Fruit fly (Drosophila melanogaster): ENCODE data around the gene CG9265.
A peak's percentile ranks its signal among the peaks of the same experiment; 100 is the strongest.

Gene CG9265

dm6 chr2L:21052783-21053463 is 18.4 kb downstream of the CG9265 start, which contains the start of gene Itgbn (continued):
- no peak for TF ChIP-seq CG10431 (GFP tag; optimal IDR thresholded peaks at IDR 0.05)
- TF ChIP-seq CG10979 (tag; optimal IDR thresholded peaks at IDR 0.05) = no peak
- no peak for TF ChIP-seq CTCF (GFP tag; optimal IDR thresholded peaks at IDR 0.05)
- no peak for TF ChIP-seq Poxn (GFP tag; IDR thresholded peaks at IDR 0.05)
- no peak for TF ChIP-seq ind (GFP tag; optimal IDR thresholded peaks at IDR 0.05)
- TF ChIP-seq CG1832 (GFP tag; optimal IDR thresholded peaks at IDR 0.05) = peak; percentile 44
- no peak for TF ChIP-seq CG7556 (GFP tag; optimal IDR thresholded peaks at IDR 0.05)
- TF ChIP-seq CoRest (tag; optimal IDR thresholded peaks at IDR 0.05) = no peak
- 0 out of 2 replicates have a peak, but pooled peaks have one; percentile 35 for TF ChIP-seq CG10321 (GFP tag; IDR thresholded peaks at IDR 0.05)
- peak; percentile 29 for TF ChIP-seq sqz (GFP tag; optimal IDR thresholded peaks at IDR 0.05)
- peak; percentile 30; the same call in 1 of the 2 replicates for TF ChIP-seq GATAe (GFP tag; conservative IDR thresholded peaks at IDR 0.05)
- TF ChIP-seq CG15073 (GFP tag; optimal IDR thresholded peaks at IDR 0.05) = no peak
- TF ChIP-seq gro (GFP tag; optimal IDR thresholded peaks at IDR 0.05) = peak; percentile 20
- no peak for TF ChIP-seq CG17612 (GFP tag; IDR thresholded peaks at IDR 0.05)
- no peak for TF ChIP-seq Kr (GFP tag; optimal IDR thresholded peaks at IDR 0.05)
- no peak for TF ChIP-seq CG31441 (GFP tag; IDR thresholded peaks at IDR 0.05)
- no peak for TF ChIP-seq fu2 (GFP tag; optimal IDR thresholded peaks at IDR 0.05)
- TF ChIP-seq zen (tag; optimal IDR thresholded peaks at IDR 0.05) = peak; percentile 3
- no peak for TF ChIP-seq HLH3B (GFP tag; IDR thresholded peaks at IDR 0.05)
- no peak for TF ChIP-seq Hey (tag; optimal IDR thresholded peaks at IDR 0.05)
- 0 out of 2 replicates have a peak, but pooled peaks have one; percentile 6 for TF ChIP-seq amos (GFP tag; IDR thresholded peaks at IDR 0.05; ENCODE audit: partially characterized antibody)
- TF ChIP-seq aop (GFP tag; IDR thresholded peaks at IDR 0.05) = no peak
- no peak for TF ChIP-seq CG15601 (tag; optimal IDR thresholded peaks at IDR 0.05)
- peak; percentile 28 for TF ChIP-seq tll (GFP tag; optimal IDR thresholded peaks at IDR 0.05)
- TF ChIP-seq CG7928 (GFP tag; optimal IDR thresholded peaks at IDR 0.05) = no peak
- no peak for TF ChIP-seq CG10959 (GFP tag; IDR thresholded peaks at IDR 0.05)
- no peak for TF ChIP-seq MTF-1 (GFP tag; optimal IDR thresholded peaks at IDR 0.05; ENCODE audit: borderline replicate concordance)
- TF ChIP-seq dm (GFP tag; optimal IDR thresholded peaks at IDR 0.05) = no peak
- no peak for TF ChIP-seq CG43689 (GFP tag; IDR thresholded peaks at IDR 0.05)
- no peak for TF ChIP-seq Dip3 (GFP tag; optimal IDR thresholded peaks at IDR 0.05)

- peak; percentile 17 for TF ChIP-seq Ssrp (tag; optimal IDR thresholded peaks at IDR 0.05)
- peak; percentile 26 for TF ChIP-seq CG8089 (GFP tag; optimal IDR thresholded peaks at IDR 0.05)
- TF ChIP-seq CG34422 (GFP tag; IDR thresholded peaks at IDR 0.05) = peak; percentile 60; the same call in 1 of the 3 replicates
- TF ChIP-seq Rfx (GFP tag; IDR thresholded peaks at IDR 0.05) = peak; percentile 20; the same call in 1 of the 2 replicates
- TF ChIP-seq CG17186 (GFP tag; optimal IDR thresholded peaks at IDR 0.05) = peak; percentile 36
- TF ChIP-seq CrebB (tag; optimal IDR thresholded peaks at IDR 0.05) = no peak
- no peak for TF ChIP-seq Dek (tag; optimal IDR thresholded peaks at IDR 0.05)
- TF ChIP-seq sens (GFP tag) = peak; percentile 81
- 0 out of 3 replicates have a peak, but pooled peaks have one; percentile 26 for TF ChIP-seq Dbx (GFP tag; IDR thresholded peaks at IDR 0.05)
- no peak for TF ChIP-seq CG14014 (GFP tag; IDR thresholded peaks at IDR 0.05)
- peak; percentile 91 for TF ChIP-seq chm (GFP tag; IDR thresholded peaks at IDR 0.05)
- TF ChIP-seq usp (GFP tag; optimal IDR thresholded peaks at IDR 0.05) = no peak
- TF ChIP-seq ato (GFP tag; IDR thresholded peaks at IDR 0.05; ENCODE audit: partially characterized antibody) = 0 out of 2 replicates have a peak, but pooled peaks have one; percentile 39
- peak; percentile 54 for TF ChIP-seq HmgZ (tag; optimal IDR thresholded peaks at IDR 0.05)
- 0 out of 2 replicates have a peak, but pooled peaks have one; percentile 21 for TF ChIP-seq CG17328 (GFP tag; IDR thresholded peaks at IDR 0.05)
- TF ChIP-seq CG14441 (GFP tag; IDR thresholded peaks at IDR 0.05) = peak; percentile 32; the same call in 1 of the 2 replicates
- no peak for TF ChIP-seq Mrtf (GFP tag; IDR thresholded peaks at IDR 0.05)
- TF ChIP-seq Sry-δ (GFP tag; optimal IDR thresholded peaks at IDR 0.05) = peak; percentile 10
- 0 out of 3 replicates have a peak, but pooled peaks have one; percentile 16 for TF ChIP-seq zen2 (GFP tag; IDR thresholded peaks at IDR 0.05; ENCODE audit: partially characterized antibody)
Measured at dm6 chr2L:21051873-21052736, 19.2 kb downstream of the CG9265 start, which contains the start of gene CG42238. TSS of gene CG42238 (minus strand) at chr2L:21052164.

Measured in whole organism, embryonic.